Fruit fly (Drosophila melanogaster) whole organism, embryonic: ENCODE data around the gene CG8891.

ENCODE experiments used
- CG10431 ChIP-seq: fragments of 200-800 bp; sonication (Bioruptor generic); optimal IDR thresholded peaks from 3 replicates; lab custom pipeline; 2018; ENCODE audit warnings: missing biosample characterization, mild to moderate bottlenecking, missing genetic modification characterization
- CG10654 ChIP-seq: fragments of 200-800 bp; sonication (Bioruptor generic); optimal IDR thresholded peaks from 2 replicates; lab custom pipeline; 2016; ENCODE audit warnings: missing biosample characterization, missing genetic modification characterization
- CG11504 ChIP-seq: fragments of 200-800 bp; sonication (Bioruptor generic); optimal IDR thresholded peaks from 3 replicates; lab custom pipeline; 2019; ENCODE audit warnings: missing biosample characterization, mild to moderate bottlenecking, missing genetic modification characterization, moderate library complexity
- CG11696 ChIP-seq: fragments of 200-800 bp; sonication (Bioruptor generic); IDR thresholded peaks from 2 replicates; pipeline ENCODE4 v1.3.6; 2022; ENCODE audit warnings: missing biosample characterization, missing genetic modification characterization
- CG12071 ChIP-seq: fragments of 200-800 bp; sonication (Bioruptor generic); optimal IDR thresholded peaks from 3 replicates; lab custom pipeline; 2018; ENCODE audit warnings: missing biosample characterization, mild to moderate bottlenecking, missing genetic modification characterization
- CG13424 ChIP-seq: fragments of 200-800 bp; sonication (Bioruptor generic); optimal IDR thresholded peaks from 2 replicates; lab custom pipeline; 2019; ENCODE audit warnings: missing biosample characterization, mild to moderate bottlenecking, missing genetic modification characterization, moderate library complexity
- CG13894 ChIP-seq: fragments of 200-800 bp; sonication (Bioruptor generic); optimal IDR thresholded peaks from 3 replicates; lab custom pipeline; 2018; ENCODE audit warnings: missing biosample characterization, mild to moderate bottlenecking, missing genetic modification characterization, moderate library complexity
- CG15011 ChIP-seq: fragments of 200-800 bp; sonication (Bioruptor generic); optimal IDR thresholded peaks from 3 replicates; lab custom pipeline; 2018; ENCODE audit warnings: missing biosample characterization, mild to moderate bottlenecking, missing genetic modification characterization
- CG2129 ChIP-seq: fragments of 200-800 bp; sonication (Bioruptor generic); IDR thresholded peaks from 2 replicates; pipeline ENCODE4 v1.3.6; 2022; ENCODE audit warnings: missing biosample characterization, missing genetic modification characterization; ENCODE audit not compliant: partially characterized antibody
- CG2875 ChIP-seq: fragments of 200-800 bp; sonication (Bioruptor generic); optimal IDR thresholded peaks from 2 replicates; lab custom pipeline; 2017; ENCODE audit warnings: missing biosample characterization, mild to moderate bottlenecking, missing genetic modification characterization, missing genetic modification reagents
- CG31224 ChIP-seq: fragments of 200-800 bp; sonication (Bioruptor generic); IDR thresholded peaks from 2 replicates; pipeline ENCODE4 v1.3.6; 2022; ENCODE audit warnings: missing biosample characterization, missing genetic modification characterization
- CG4707 ChIP-seq: fragments of 200-800 bp; sonication (Bioruptor generic); optimal IDR thresholded peaks from 2 replicates; lab custom pipeline; 2018; ENCODE audit warnings: missing biosample characterization, mild to moderate bottlenecking, missing genetic modification characterization, moderate library complexity
- CG4730 ChIP-seq: fragments of 200-800 bp; sonication (Bioruptor generic); IDR thresholded peaks from 2 replicates; pipeline ENCODE4 v1.3.6; 2022; ENCODE audit warnings: missing biosample characterization, missing genetic modification characterization
- CG6683 ChIP-seq: fragments of 200-800 bp; sonication (Bioruptor generic); optimal IDR thresholded peaks from 2 replicates; lab custom pipeline; 2017; ENCODE audit warnings: missing biosample characterization, mild to moderate bottlenecking, missing genetic modification characterization, missing genetic modification reagents
- CG7556 ChIP-seq: fragments of 200-800 bp; sonication (Bioruptor generic); optimal IDR thresholded peaks from 2 replicates; lab custom pipeline; 2017; ENCODE audit warnings: missing biosample characterization, mild to moderate bottlenecking, missing genetic modification characterization
- CG7786 ChIP-seq: fragments of 200-800 bp; sonication (Bioruptor generic); optimal IDR thresholded peaks from 2 replicates; lab custom pipeline; 2016; ENCODE audit warnings: missing biosample characterization, missing genetic modification characterization
- CG9817 ChIP-seq: fragments of 200-800 bp; sonication (Bioruptor generic); optimal IDR thresholded peaks from 2 replicates; lab custom pipeline; 2018; ENCODE audit warnings: missing biosample characterization, mild to moderate bottlenecking, missing genetic modification characterization, moderate library complexity
- CTCF ChIP-seq: fragments of 200-800 bp; sonication (Bioruptor generic); optimal IDR thresholded peaks from 2 replicates; lab custom pipeline; 2017; ENCODE audit warnings: missing biosample characterization, mild to moderate bottlenecking, missing genetic modification characterization, moderate library complexity
- Dip3 ChIP-seq: fragments of 200-800 bp; sonication (Bioruptor generic); optimal IDR thresholded peaks from 3 replicates; lab custom pipeline; 2016; ENCODE audit warnings: missing biosample characterization, missing genetic modification characterization
- Dp ChIP-seq: fragments of 200-800 bp; sonication (Bioruptor generic); optimal IDR thresholded peaks from 2 replicates; lab custom pipeline; 2018; ENCODE audit warnings: missing biosample characterization, mild to moderate bottlenecking, missing genetic modification characterization, moderate library complexity
- Elba2 ChIP-seq: fragments of 200-800 bp; sonication (Bioruptor generic); optimal IDR thresholded peaks from 3 replicates; lab custom pipeline; 2016; ENCODE audit warnings: missing biosample characterization, missing genetic modification characterization
- Fer1 ChIP-seq: fragments of 200-800 bp; sonication (Bioruptor generic); optimal IDR thresholded peaks from 2 replicates; lab custom pipeline; 2017; ENCODE audit warnings: missing biosample characterization, mild to moderate bottlenecking, missing genetic modification characterization
- HLH3B ChIP-seq: fragments of 200-800 bp; sonication (Bioruptor generic); IDR thresholded peaks from 2 replicates; pipeline ENCODE4 v1.3.6; 2022; ENCODE audit warnings: missing biosample characterization, missing genetic modification characterization
- Hr39 ChIP-seq: fragments of >200 bp; optimal IDR thresholded peaks from 2 replicates; lab custom pipeline; 2017
- MBD-R2 ChIP-seq: fragments of 200-800 bp; sonication (Bioruptor generic); IDR thresholded peaks from 2 replicates; pipeline ENCODE4 v1.3.6; 2022; ENCODE audit warnings: missing biosample characterization, missing genetic modification characterization
- MTF-1 ChIP-seq: fragments of 200-800 bp; sonication (Bioruptor generic); optimal IDR thresholded peaks from 2 replicates; lab custom pipeline; 2018; ENCODE audit warnings: missing biosample characterization, mild to moderate bottlenecking, missing genetic modification characterization, borderline replicate concordance
- Nf-YB ChIP-seq: fragments of 200-800 bp; sonication (Bioruptor generic); optimal IDR thresholded peaks from 3 replicates; lab custom pipeline; 2019; ENCODE audit warnings: missing biosample characterization, mild to moderate bottlenecking, missing genetic modification characterization, moderate library complexity
- NfI ChIP-seq: fragments of 200-800 bp; sonication (Bioruptor generic); optimal IDR thresholded peaks from 3 replicates; lab custom pipeline; 2018; ENCODE audit warnings: missing biosample characterization, mild to moderate bottlenecking, missing genetic modification characterization, moderate library complexity
- Xbp1 ChIP-seq: fragments of 200-800 bp; sonication (Bioruptor generic); optimal IDR thresholded peaks from 3 replicates; lab custom pipeline; 2016; ENCODE audit warnings: missing biosample characterization, mild to moderate bottlenecking, missing genetic modification characterization
- ap ChIP-seq: fragments of 200-800 bp; sonication (Bioruptor generic); IDR thresholded peaks from 2 replicates; pipeline ENCODE4 v1.3.6; 2022; ENCODE audit warnings: missing biosample characterization, missing genetic modification characterization
- az2 ChIP-seq: fragments of 200-800 bp; sonication (Bioruptor generic); optimal IDR thresholded peaks from 3 replicates; lab custom pipeline; 2016; ENCODE audit warnings: missing biosample characterization, missing genetic modification characterization
- bowl ChIP-seq: fragments of 200-800 bp; sonication (Bioruptor generic); IDR thresholded peaks from 2 replicates; pipeline ENCODE4 v1.3.6; 2022; ENCODE audit warnings: missing biosample characterization, missing genetic modification characterization
- cato ChIP-seq: fragments of 200-800 bp; sonication (Bioruptor generic); optimal IDR thresholded peaks from 2 replicates; lab custom pipeline; 2016; ENCODE audit warnings: missing biosample characterization, missing genetic modification characterization, borderline replicate concordance
- caup ChIP-seq: fragments of 200-800 bp; sonication (Bioruptor generic); optimal IDR thresholded peaks from 3 replicates; lab custom pipeline; 2017; ENCODE audit warnings: missing biosample characterization, mild to moderate bottlenecking, missing genetic modification characterization, moderate library complexity; ENCODE audit not compliant: severe bottlenecking
- chinmo ChIP-seq: fragments of 200-800 bp; sonication (Bioruptor generic); IDR thresholded peaks from 4 replicates; pipeline ENCODE4 v1.3.6; 2022; ENCODE audit warnings: missing biosample characterization, missing genetic modification characterization; ENCODE audit not compliant: partially characterized antibody
- ci ChIP-seq: fragments of 200-800 bp; sonication (Bioruptor generic); IDR thresholded peaks from 3 replicates; pipeline ENCODE4 v1.3.6; 2022; ENCODE audit warnings: missing biosample characterization, missing genetic modification characterization
- crp ChIP-seq, 2 experiments: fragments of 200-800 bp; sonication (Bioruptor generic); optimal IDR thresholded peaks; 2 replicates in 1 of 2; 3 replicates in 1 of 2; lab custom pipeline; 2017; ENCODE audit warnings: missing biosample characterization in 2 of 2, missing genetic modification characterization in 2 of 2, mild to moderate bottlenecking in 1 of 2, moderate library complexity in 1 of 2
- exex ChIP-seq: fragments of 200-800 bp; sonication (Bioruptor generic); optimal IDR thresholded peaks from 4 replicates; lab custom pipeline; 2018; ENCODE audit warnings: missing biosample characterization, mild to moderate bottlenecking, missing genetic modification characterization, moderate library complexity
- gfzf ChIP-seq: fragments of 200-800 bp; sonication (Bioruptor generic); optimal IDR thresholded peaks from 2 replicates; lab custom pipeline; 2016; ENCODE audit warnings: missing biosample characterization, mild to moderate bottlenecking, missing genetic modification characterization, moderate library complexity
- gsb-n ChIP-seq: fragments of 200-800 bp; sonication (Bioruptor generic); optimal IDR thresholded peaks from 3 replicates; lab custom pipeline; 2018; ENCODE audit warnings: missing biosample characterization, mild to moderate bottlenecking, missing genetic modification characterization
- kah ChIP-seq: fragments of 200-800 bp; sonication (Bioruptor generic); optimal IDR thresholded peaks from 2 replicates; lab custom pipeline; 2018; ENCODE audit warnings: missing biosample characterization, mild to moderate bottlenecking, missing genetic modification characterization
- maf-S ChIP-seq: fragments of 200-800 bp; sonication (Bioruptor generic); optimal IDR thresholded peaks from 2 replicates; lab custom pipeline; 2016; ENCODE audit warnings: missing biosample characterization, missing genetic modification characterization
- pfk ChIP-seq: fragments of 200-800 bp; sonication (Bioruptor generic); optimal IDR thresholded peaks from 2 replicates; lab custom pipeline; 2018; ENCODE audit warnings: missing biosample characterization, mild to moderate bottlenecking, missing genetic modification characterization, moderate library complexity
- pzg ChIP-seq: fragments of 200-800 bp; sonication (Bioruptor generic); optimal IDR thresholded peaks from 3 replicates; lab custom pipeline; 2018; ENCODE audit warnings: missing biosample characterization, mild to moderate bottlenecking, missing genetic modification characterization, moderate library complexity
- sens-2 ChIP-seq: fragments of 200-800 bp; sonication (Bioruptor generic); IDR thresholded peaks from 2 replicates; pipeline ENCODE4 v1.3.6; 2022; ENCODE audit warnings: missing biosample characterization, missing genetic modification characterization
- stc ChIP-seq: fragments of 200-800 bp; sonication (Bioruptor generic); IDR thresholded peaks from 2 replicates; pipeline ENCODE4 v1.3.6; 2022; ENCODE audit warnings: missing biosample characterization, missing genetic modification characterization
- stwl ChIP-seq: fragments of 200-800 bp; sonication (Bioruptor generic); optimal IDR thresholded peaks from 3 replicates; lab custom pipeline; 2018; ENCODE audit warnings: missing biosample characterization, mild to moderate bottlenecking, missing genetic modification characterization, moderate library complexity
- tgo ChIP-seq: fragments of 200-800 bp; sonication (Bioruptor generic); IDR thresholded peaks from 3 replicates; pipeline ENCODE4 v1.3.6; 2022; ENCODE audit warnings: missing biosample characterization, missing genetic modification characterization
- twi ChIP-seq: fragments of 200-800 bp; optimal IDR thresholded peaks from 2 replicates; lab custom pipeline; 2019; ENCODE audit warnings: missing biosample characterization, mild to moderate bottlenecking, missing genetic modification characterization, moderate library complexity
- yki ChIP-seq: fragments of >200 bp; optimal IDR thresholded peaks from 3 replicates; lab custom pipeline; 2018

Gene CG8891

DNA sequence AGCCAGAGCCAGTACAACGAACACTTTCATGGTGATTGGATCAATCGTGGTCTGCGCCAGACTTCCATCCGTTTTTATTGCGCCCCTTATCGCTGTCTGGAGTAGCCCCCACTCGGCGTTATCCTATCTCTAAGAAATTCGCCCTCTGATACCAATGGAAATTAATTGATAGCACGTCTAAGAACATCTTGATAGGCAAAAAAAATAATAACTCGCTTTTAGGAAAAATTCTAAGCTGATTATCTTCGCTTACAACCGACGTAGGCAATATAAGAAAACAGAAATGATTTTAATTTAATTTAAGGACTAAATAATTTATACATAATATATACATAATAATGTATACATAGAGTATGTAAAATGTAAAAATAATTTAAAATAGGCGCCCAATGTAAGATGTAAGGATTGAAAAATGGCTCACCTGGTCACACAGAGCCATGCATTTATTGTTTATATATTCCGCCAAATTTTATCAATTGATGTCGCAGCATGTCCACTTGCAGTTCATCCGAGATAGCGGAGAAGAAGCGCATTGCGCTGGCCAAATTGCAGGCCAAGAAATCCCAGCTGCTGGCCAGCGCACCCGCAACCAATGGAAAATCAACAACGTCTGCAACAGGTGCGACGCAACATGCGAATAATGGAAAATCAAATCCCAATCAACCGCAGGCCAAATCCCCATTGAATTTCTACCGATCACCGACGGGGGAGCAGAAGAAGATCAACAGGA is 23.9 kb downstream of the CG8891 start, which contains the start of the genes Jon25Bi and Marcal1:
TSS of gene Jon25Bi (minus strand) at position 51 of the 730 bp plus-strand sequence.
TSS of gene Marcal1 (plus strand) at position 416 of the 730 bp plus-strand sequence.
- TF ChIP-seq caup (GFP tag; lab: Kevin White, UChicago): no peak
- peak; percentile 71 for TF ChIP-seq exex (tag; lab: Kevin White, UChicago)
- no peak for TF ChIP-seq pfk (GFP tag; lab: Kevin White, UChicago)
- no peak for TF ChIP-seq tgo
- no peak for TF ChIP-seq CG2875 (GFP tag; lab: Kevin White, UChicago)
- no peak for TF ChIP-seq MTF-1 (GFP tag; lab: Kevin White, UChicago)
- TF ChIP-seq CG13424: no peak
- TF ChIP-seq sens-2 (GFP tag; lab: Robert Waterston, UW): no peak
- no peak for TF ChIP-seq Xbp1 (GFP tag; lab: Kevin White, UChicago)
- TF ChIP-seq ci (GFP tag; lab: Robert Waterston, UW): no peak
- TF ChIP-seq stc (GFP tag; lab: Robert Waterston, UW): no peak
- TF ChIP-seq CG6683 (GFP tag; lab: Kevin White, UChicago): no peak
- no peak for TF ChIP-seq CG7786 (GFP tag; lab: Kevin White, UChicago)
- peak; percentile 34 for TF ChIP-seq CTCF
- TF ChIP-seq maf-S (GFP tag; lab: Kevin White, UChicago): no peak
- TF ChIP-seq Nf-YB (GFP tag; lab: Kevin White, UChicago): no peak
- TF ChIP-seq stwl (tag; lab: Kevin White, UChicago): peak; percentile 55
- TF ChIP-seq CG31224: no peak
- no peak for TF ChIP-seq cato (GFP tag; lab: Kevin White, UChicago)
- TF ChIP-seq Dp: peak; percentile 61
- peak; percentile 21 for TF ChIP-seq pzg (GFP tag; lab: Kevin White, UChicago)
- no peak for TF ChIP-seq NfI
- TF ChIP-seq CG11504 (tag; lab: Kevin White, UChicago): no peak
- no peak for TF ChIP-seq bowl (GFP tag; lab: Robert Waterston, UW)
- no peak for TF ChIP-seq CG12071 (GFP tag; lab: Kevin White, UChicago)
- 0 out of 4 replicates have a peak, but pooled peaks have one; percentile 35 for TF ChIP-seq chinmo (GFP tag; lab: Robert Waterston, UW)
- TF ChIP-seq CG10654: no peak
- no peak for TF ChIP-seq CG15011 (GFP tag; lab: Kevin White, UChicago)
- TF ChIP-seq ap (GFP tag; lab: Robert Waterston, UW): no peak
- no peak for TF ChIP-seq Hr39 (lab: Kevin White, UChicago)
- no peak for TF ChIP-seq CG9817 (tag; lab: Kevin White, UChicago)
- TF ChIP-seq gfzf (GFP tag; lab: Kevin White, UChicago): peak; percentile 36
- TF ChIP-seq HLH3B: no peak
- TF ChIP-seq kah: peak; percentile 50
- no peak for TF ChIP-seq CG7556
- TF ChIP-seq CG10431 (GFP tag; lab: Kevin White, UChicago): no peak
- TF ChIP-seq crp (GFP tag; optimal IDR thresholded peaks at IDR 0.05; lab: Kevin White, UChicago): peak in 1 of 2 experiments; percentile 65
- no peak for TF ChIP-seq CG13894 (tag; lab: Kevin White, UChicago)
- TF ChIP-seq az2 (GFP tag; lab: Kevin White, UChicago): no peak
- no peak for TF ChIP-seq Dip3 (GFP tag; lab: Kevin White, UChicago)
- TF ChIP-seq yki: no peak
- no peak for TF ChIP-seq CG2129
- no peak for TF ChIP-seq Elba2 (GFP tag; lab: Kevin White, UChicago)
- no peak for TF ChIP-seq Fer1 (GFP tag; lab: Kevin White, UChicago)
- no peak for TF ChIP-seq CG11696 (GFP tag; lab: Robert Waterston, UW)
- no peak for TF ChIP-seq gsb-n (tag; lab: Kevin White, UChicago)
- peak; percentile 80 for TF ChIP-seq MBD-R2 (GFP tag; lab: Robert Waterston, UW)
- TF ChIP-seq CG4730 (GFP tag; lab: Robert Waterston, UW): no peak
- no peak for TF ChIP-seq twi (tag; lab: Kevin White, UChicago)
- TF ChIP-seq CG4707: no peak
